Worm (Caenorhabditis elegans) whole organism, late embryonic: Measurements from ENCODE around the gene csn-3.

Experiments
- C08G9.2 ChIP-seq: sonication (generic microtip); optimal IDR thresholded peaks from 2 replicates; lab custom pipeline; 2016; ENCODE audit warnings: mild to moderate bottlenecking, missing genetic modification characterization, moderate library complexity, missing compliant biosample characterization
- C38D4.7 ChIP-seq: fragments of 200-800 bp; sonication (Bioruptor generic); optimal IDR thresholded peaks from 2 replicates; lab custom pipeline; 2018; ENCODE audit warnings: mild to moderate bottlenecking, missing genetic modification characterization, moderate library complexity, missing compliant biosample characterization
- F13H6.1 ChIP-seq: sonication (generic microtip); optimal IDR thresholded peaks from 2 replicates; lab custom pipeline; 2016; ENCODE audit warnings: missing genetic modification characterization, missing compliant biosample characterization
- K09A11.1 ChIP-seq: sonication (generic microtip); optimal IDR thresholded peaks from 2 replicates; lab custom pipeline; 2017; ENCODE audit warnings: antibody characterized with exemption, mild to moderate bottlenecking, missing genetic modification characterization, missing compliant biosample characterization; ENCODE audit not compliant: insufficient read depth
- T23F11.4 ChIP-seq: fragments of 200-800 bp; sonication (Bioruptor generic); optimal IDR thresholded peaks from 2 replicates; lab custom pipeline; 2018; ENCODE audit warnings: mild to moderate bottlenecking, missing genetic modification characterization, missing compliant biosample characterization
- Y22D7AL.16 ChIP-seq: sonication (generic microtip); optimal IDR thresholded peaks from 2 replicates; lab custom pipeline; 2016; ENCODE audit warnings: missing genetic modification characterization, missing compliant biosample characterization
- ahr-1 ChIP-seq: sonication (generic microtip); optimal IDR thresholded peaks from 2 replicates; lab custom pipeline; 2016; ENCODE audit warnings: missing genetic modification characterization, missing compliant biosample characterization
- ceh-18 ChIP-seq: sonication (generic microtip); optimal IDR thresholded peaks from 2 replicates; lab custom pipeline; 2016; ENCODE audit warnings: missing genetic modification characterization, missing compliant biosample characterization
- ceh-19 ChIP-seq: fragments of 200-800 bp; sonication (Bioruptor generic); optimal IDR thresholded peaks from 2 replicates; lab custom pipeline; 2018; ENCODE audit warnings: mild to moderate bottlenecking, missing genetic modification characterization, missing compliant biosample characterization
- ceh-30 ChIP-seq: fragments of 150-350 bp; optimal IDR thresholded peaks from 2 replicates; lab custom pipeline; 2014; ENCODE audit warnings: missing biosample characterization, missing genetic modification characterization
- ceh-31 ChIP-seq: sonication (generic microtip); optimal IDR thresholded peaks from 2 replicates; lab custom pipeline; 2016; ENCODE audit warnings: missing genetic modification characterization, missing compliant biosample characterization
- ceh-48 ChIP-seq: sonication (generic microtip); optimal IDR thresholded peaks from 2 replicates; lab custom pipeline; 2016; ENCODE audit warnings: missing genetic modification characterization, inconsistent platforms, missing compliant biosample characterization
- che-1 ChIP-seq: sonication (generic microtip); optimal IDR thresholded peaks from 2 replicates; lab custom pipeline; 2016; ENCODE audit warnings: mild to moderate bottlenecking, missing genetic modification characterization, missing compliant biosample characterization
- ets-4 ChIP-seq: sonication (generic microtip); optimal IDR thresholded peaks from 2 replicates; lab custom pipeline; 2016; ENCODE audit warnings: missing genetic modification characterization, missing compliant biosample characterization
- eyg-1 ChIP-seq: sonication (generic microtip); optimal IDR thresholded peaks from 2 replicates; lab custom pipeline; 2016; ENCODE audit warnings: missing genotype, missing genetic modification characterization, missing compliant biosample characterization
- fkh-10 ChIP-seq: fragments of 150-350 bp; optimal IDR thresholded peaks from 2 replicates; lab custom pipeline; 2014; ENCODE audit warnings: missing biosample characterization, missing genetic modification reagents, missing genetic modification characterization
- madf-2 ChIP-seq: sonication (generic microtip); optimal IDR thresholded peaks from 2 replicates; lab custom pipeline; 2017; ENCODE audit warnings: missing genetic modification characterization, missing compliant biosample characterization
- mec-3 ChIP-seq: sonication (generic microtip); optimal IDR thresholded peaks from 2 replicates; lab custom pipeline; 2016; ENCODE audit warnings: borderline replicate concordance, missing genetic modification characterization, missing compliant biosample characterization
- nfya-1 ChIP-seq: sonication (generic microtip); optimal IDR thresholded peaks from 2 replicates; lab custom pipeline; 2017; ENCODE audit warnings: missing genetic modification characterization, mild to moderate bottlenecking, missing compliant biosample characterization, antibody characterized with exemption, moderate library complexity
- nhr-11 ChIP-seq: fragments of 150-350 bp; optimal IDR thresholded peaks from 2 replicates; lab custom pipeline; 2014; ENCODE audit warnings: missing biosample characterization, missing genetic modification characterization
- npax-4 ChIP-seq: sonication (generic microtip); optimal IDR thresholded peaks from 2 replicates; lab custom pipeline; 2016; ENCODE audit warnings: missing genetic modification characterization, missing compliant biosample characterization
- pag-3 ChIP-seq: sonication (generic microtip); optimal IDR thresholded peaks from 2 replicates; lab custom pipeline; 2016; ENCODE audit warnings: missing compliant biosample characterization, missing genetic modification characterization, borderline replicate concordance
- pha-4 ChIP-seq: fragments of 150-350 bp; optimal IDR thresholded peaks from 2 replicates; lab custom pipeline; 2018; ENCODE audit warnings: missing biosample characterization, missing genetic modification reagents, missing genetic modification characterization
- pqm-1 ChIP-seq: sonication (generic microtip); optimal IDR thresholded peaks from 2 replicates; lab custom pipeline; 2016; ENCODE audit warnings: missing genetic modification characterization, missing compliant biosample characterization
- pros-1 ChIP-seq: fragments of 150-350 bp; optimal IDR thresholded peaks from 2 replicates; lab custom pipeline; 2014; ENCODE audit warnings: missing biosample characterization, missing genetic modification reagents, missing genetic modification characterization
- ref-2 ChIP-seq: sonication (generic microtip); optimal IDR thresholded peaks from 2 replicates; lab custom pipeline; 2016; ENCODE audit warnings: missing genetic modification characterization, missing compliant biosample characterization
- sdc-2 ChIP-seq: sonication (generic microtip); optimal IDR thresholded peaks from 2 replicates; lab custom pipeline; 2016; ENCODE audit warnings: missing genotype, missing genetic modification characterization, missing compliant biosample characterization
- sox-2 ChIP-seq: fragments of 200-800 bp; sonication (Bioruptor generic); IDR thresholded peaks from 2 replicates; pipeline ENCODE4 v1.3.6; 2022; ENCODE audit warnings: missing genetic modification reagents, missing genetic modification characterization, missing compliant biosample characterization
- ttx-3 ChIP-seq: sonication (generic microtip); optimal IDR thresholded peaks from 2 replicates; lab custom pipeline; 2016; ENCODE audit warnings: missing genetic modification reagents, missing genetic modification characterization, missing compliant biosample characterization
- unc-3 ChIP-seq, 2 experiments: fragments of 200-800 bp in 1 of 2; sonication (Bioruptor generic) in 1 of 2; sonication (generic microtip) in 1 of 2; conservative IDR thresholded peaks in 1 of 2; optimal IDR thresholded peaks in 1 of 2; 2 replicates each; pipeline versions ENCODE4 v1.3.6 to Lab custom; 2016 to 2022; ENCODE audit warnings: missing compliant biosample characterization in 2 of 2, missing genetic modification characterization in 2 of 2, missing genetic modification reagents in 1 of 2
- unc-55 ChIP-seq: sonication (generic microtip); optimal IDR thresholded peaks from 2 replicates; lab custom pipeline; 2017; ENCODE audit warnings: missing biosample characterization, missing genetic modification reagents, missing genetic modification characterization
- unc-86 ChIP-seq: sonication (generic microtip); optimal IDR thresholded peaks from 2 replicates; lab custom pipeline; 2016; ENCODE audit warnings: missing genetic modification characterization, missing compliant biosample characterization
- zip-5 ChIP-seq: sonication (generic microtip); optimal IDR thresholded peaks from 2 replicates; lab custom pipeline; 2016; ENCODE audit warnings: missing genetic modification characterization, missing compliant biosample characterization
- ztf-16 ChIP-seq: sonication (generic microtip); optimal IDR thresholded peaks from 2 replicates; lab custom pipeline; 2017; ENCODE audit warnings: missing genetic modification characterization, missing compliant biosample characterization

Gene csn-3

DNA sequence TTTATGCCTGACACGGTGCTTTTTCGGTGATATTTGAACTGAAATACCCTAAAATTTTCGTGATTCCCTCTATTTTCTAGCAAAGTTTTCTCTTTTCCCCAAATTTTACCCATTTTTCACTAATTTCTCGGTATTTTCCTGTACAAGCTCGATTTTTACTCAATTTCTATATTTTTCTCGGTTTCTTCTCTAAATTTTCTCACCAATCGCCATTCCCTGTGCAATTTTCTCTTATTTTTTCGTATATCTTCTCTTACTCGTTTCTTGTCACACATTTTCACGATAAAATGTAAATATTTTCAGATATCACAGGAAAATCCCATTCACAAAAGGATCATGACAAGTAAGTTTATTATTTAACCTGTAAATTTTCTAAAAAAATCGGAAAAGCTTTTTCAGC is at the start of gene csn-3:
TSS of gene csn-3 (plus strand) at position 301 of the 400 bp plus-strand sequence.
- no peak for TF ChIP-seq che-1
- no peak for TF ChIP-seq unc-3 (GFP tag; conservative IDR thresholded peaks at IDR 0.05; lab: Robert Waterston, UW)
- TF ChIP-seq unc-3 (tag; optimal IDR thresholded peaks at IDR 0.05; lab: Kevin White, UChicago), result no peak
- no peak for TF ChIP-seq nfya-1 (tag; lab: Kevin White, UChicago)
- TF ChIP-seq ceh-31 (tag; lab: Kevin White, UChicago), result no peak
- no peak for TF ChIP-seq nhr-11 (tag; lab: Kevin White, UChicago)
- no peak for TF ChIP-seq npax-4 (tag; lab: Kevin White, UChicago)
- TF ChIP-seq sox-2, result no peak
- TF ChIP-seq ceh-19 (GFP tag; lab: Kevin White, UChicago), result no peak
- TF ChIP-seq unc-55 (GFP tag; lab: Kevin White, UChicago), result no peak
- TF ChIP-seq ceh-18 (tag; lab: Kevin White, UChicago), result no peak
- TF ChIP-seq T23F11.4 (GFP tag; lab: Kevin White, UChicago), result no peak

- TF ChIP-seq eyg-1, result no peak
- no peak for TF ChIP-seq mec-3 (tag; lab: Kevin White, UChicago)
- TF ChIP-seq che-1, result no peak
- no peak for TF ChIP-seq zip-5 (tag; lab: Kevin White, UChicago)
- TF ChIP-seq sdc-2, result no peak
- TF ChIP-seq ceh-30 (tag; lab: Kevin White, UChicago), result no peak
- TF ChIP-seq ttx-3 (tag; lab: Kevin White, UChicago), result no peak
- TF ChIP-seq ceh-31 (tag; lab: Kevin White, UChicago), result no peak
- no peak for TF ChIP-seq ref-2 (tag; lab: Kevin White, UChicago)
- no peak for TF ChIP-seq ceh-19 (GFP tag; lab: Kevin White, UChicago)
- no peak for TF ChIP-seq unc-86 (tag; lab: Kevin White, UChicago)
- no peak for TF ChIP-seq C38D4.7 (GFP tag; lab: Kevin White, UChicago)
- no peak for TF ChIP-seq F13H6.1
These were observed 46.7 kb upstream of the csn-3 start, which contains the start of gene col-99 for ce11 chrIV:147819-148218. Gene col-99, minus strand, starts transcription at chrIV:147919.

DNA sequence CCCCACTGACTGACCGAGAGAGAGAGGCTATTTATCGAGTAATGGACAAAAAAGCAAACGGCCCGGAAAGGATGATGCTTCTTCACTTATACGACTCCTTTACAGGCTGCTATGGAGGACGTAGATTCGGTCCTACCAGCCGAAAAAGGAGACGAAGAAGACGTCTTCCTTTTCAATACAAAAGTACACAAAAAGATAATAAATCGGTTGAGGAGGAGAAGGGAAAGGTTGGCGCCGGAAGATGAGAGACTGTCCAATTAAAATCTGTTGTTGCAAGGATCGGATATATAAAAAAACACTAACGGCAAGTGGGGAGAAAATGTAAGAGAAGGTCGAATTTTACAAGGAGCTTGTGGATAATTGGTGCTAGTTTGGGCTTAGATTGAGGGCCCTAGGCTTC is 45.8 kb upstream of the csn-3 start:
- TF ChIP-seq unc-55 (GFP tag; lab: Kevin White, UChicago) (no peak), npax-4 (tag; lab: Kevin White, UChicago) (no peak), nfya-1 (tag; lab: Kevin White, UChicago) (no peak), ets-4 (no peak), F13H6.1 (no peak), K09A11.1 (tag; lab: Kevin White, UChicago) (no peak), madf-2 (tag; lab: Kevin White, UChicago) (no peak), pha-4 (tag; lab: Kevin White, UChicago) (no peak), che-1 (no peak), fkh-10 (GFP tag; lab: Kevin White, UChicago) (no peak), ceh-48 (tag; lab: Kevin White, UChicago) (no peak)
- TF ChIP-seq, all 69 proteins: peak for 0

ce11 chrIV:149794-150193 is 44.7 kb upstream of the csn-3 start:
- TF ChIP-seq ahr-1 (tag; lab: Kevin White, UChicago), result no peak
- no peak for TF ChIP-seq pros-1
- no peak for TF ChIP-seq che-1
- TF ChIP-seq ztf-16 (tag; lab: Kevin White, UChicago), result no peak
- TF ChIP-seq eyg-1, result no peak
- TF ChIP-seq pag-3 (tag; lab: Kevin White, UChicago), result no peak
- TF ChIP-seq pqm-1 (tag; lab: Kevin White, UChicago), result no peak
- TF ChIP-seq zip-5 (tag; lab: Kevin White, UChicago), result no peak
- TF ChIP-seq K09A11.1 (tag; lab: Kevin White, UChicago), result no peak
- TF ChIP-seq madf-2 (tag; lab: Kevin White, UChicago), result no peak
- no peak for TF ChIP-seq C08G9.2 (tag; lab: Kevin White, UChicago)
- no peak for TF ChIP-seq Y22D7AL.16 (tag; lab: Kevin White, UChicago)
- TF ChIP-seq, all 69 proteins: peak for 0
